Fruit fly (Drosophila melanogaster) whole organism, embryonic: ENCODE measurements around the gene CG1622.

Source experiments
- CG10147 ChIP-seq: fragments of 200-800 bp; sonication (Bioruptor generic); optimal IDR thresholded peaks from 2 replicates; lab custom pipeline; 2019; ENCODE audit warnings: missing biosample characterization, mild to moderate bottlenecking, missing genetic modification characterization, moderate library complexity
- CG10209 ChIP-seq: fragments of 200-800 bp; sonication (Bioruptor generic); optimal IDR thresholded peaks from 3 replicates; lab custom pipeline; 2017; ENCODE audit warnings: missing biosample characterization, mild to moderate bottlenecking, missing genetic modification characterization, missing genetic modification reagents
- CG13123 ChIP-seq: fragments of 200-800 bp; sonication (Bioruptor generic); optimal IDR thresholded peaks from 2 replicates; lab custom pipeline; 2016; ENCODE audit warnings: missing biosample characterization, missing genetic modification characterization
- CG13775 ChIP-seq: fragments of 200-800 bp; sonication (Bioruptor generic); optimal IDR thresholded peaks from 3 replicates; lab custom pipeline; 2017; ENCODE audit warnings: missing biosample characterization, mild to moderate bottlenecking, missing genetic modification characterization
- CG14014 ChIP-seq: fragments of 200-800 bp; sonication (Bioruptor generic); IDR thresholded peaks from 2 replicates; pipeline ENCODE4 v1.3.6; 2022; ENCODE audit warnings: missing biosample characterization, missing genetic modification characterization
- CG14050 ChIP-seq: fragments of 200-800 bp; sonication (Bioruptor generic); IDR thresholded peaks from 3 replicates; pipeline ENCODE4 v1.3.6; 2022; ENCODE audit warnings: missing biosample characterization, missing genetic modification characterization
- CG15011 ChIP-seq: fragments of 200-800 bp; sonication (Bioruptor generic); optimal IDR thresholded peaks from 3 replicates; lab custom pipeline; 2018; ENCODE audit warnings: missing biosample characterization, mild to moderate bottlenecking, missing genetic modification characterization
- CG16863 ChIP-seq: fragments of 200-800 bp; sonication (Bioruptor generic); optimal IDR thresholded peaks from 3 replicates; lab custom pipeline; 2016; ENCODE audit warnings: missing biosample characterization, missing genetic modification characterization
- CG17829 ChIP-seq: fragments of 200-800 bp; optimal IDR thresholded peaks from 2 replicates; lab custom pipeline; 2019; ENCODE audit warnings: missing biosample characterization, mild to moderate bottlenecking, missing genetic modification characterization, moderate library complexity
- CG17912 ChIP-seq: fragments of 200-800 bp; sonication (Bioruptor generic); optimal IDR thresholded peaks from 2 replicates; lab custom pipeline; 2018; ENCODE audit warnings: missing biosample characterization, mild to moderate bottlenecking, missing genetic modification characterization
- CG18011 ChIP-seq: fragments of 200-800 bp; sonication (Bioruptor generic); optimal IDR thresholded peaks from 2 replicates; lab custom pipeline; 2017; ENCODE audit warnings: missing biosample characterization, missing genetic modification characterization, mild to moderate bottlenecking, moderate library complexity, missing genotype
- CG2120 ChIP-seq: fragments of 200-800 bp; sonication (Bioruptor generic); optimal IDR thresholded peaks from 3 replicates; lab custom pipeline; 2016; ENCODE audit warnings: missing biosample characterization, missing genetic modification characterization
- CG34376 ChIP-seq: fragments of 200-800 bp; sonication (Bioruptor generic); optimal IDR thresholded peaks from 2 replicates; lab custom pipeline; 2018; ENCODE audit warnings: missing biosample characterization, mild to moderate bottlenecking, missing genetic modification characterization
- CG4328 ChIP-seq: fragments of 200-800 bp; sonication (Bioruptor generic); optimal IDR thresholded peaks from 3 replicates; lab custom pipeline; 2017; ENCODE audit warnings: missing biosample characterization, missing genetic modification reagents, missing genetic modification characterization
- CG4820 ChIP-seq: fragments of 200-800 bp; sonication (Bioruptor generic); optimal IDR thresholded peaks from 3 replicates; lab custom pipeline; 2016; ENCODE audit warnings: missing biosample characterization, missing genetic modification characterization
- CG4854 ChIP-seq: fragments of 200-800 bp; sonication (Bioruptor generic); optimal IDR thresholded peaks from 2 replicates; lab custom pipeline; 2016; ENCODE audit warnings: missing biosample characterization, missing genetic modification characterization, inconsistent platforms
- CG7357 ChIP-seq: fragments of 200-800 bp; sonication (Bioruptor generic); IDR thresholded peaks from 3 replicates; pipeline ENCODE4 v1.3.6; 2022; ENCODE audit warnings: missing biosample characterization, missing genetic modification characterization
- CG7556 ChIP-seq: fragments of 200-800 bp; sonication (Bioruptor generic); optimal IDR thresholded peaks from 2 replicates; lab custom pipeline; 2017; ENCODE audit warnings: missing biosample characterization, mild to moderate bottlenecking, missing genetic modification characterization
- CG8765 ChIP-seq: fragments of 200-800 bp; sonication (Bioruptor generic); IDR thresholded peaks from 2 replicates; pipeline ENCODE4 v1.3.6; 2022; ENCODE audit warnings: missing biosample characterization, missing genetic modification characterization
- CG8944 ChIP-seq: fragments of 200-800 bp; sonication (Bioruptor generic); optimal IDR thresholded peaks from 3 replicates; lab custom pipeline; 2016; ENCODE audit warnings: missing biosample characterization, missing genetic modification characterization
- CG9437 ChIP-seq: fragments of 200-800 bp; sonication (Bioruptor generic); optimal IDR thresholded peaks from 2 replicates; lab custom pipeline; 2018; ENCODE audit warnings: missing biosample characterization, mild to moderate bottlenecking, missing genetic modification characterization
- Camta ChIP-seq: fragments of 200-800 bp; sonication (Bioruptor generic); optimal IDR thresholded peaks from 2 replicates; lab custom pipeline; 2016; ENCODE audit warnings: missing biosample characterization, missing genetic modification characterization
- Deaf1 ChIP-seq: fragments of 200-800 bp; optimal IDR thresholded peaks from 3 replicates; lab custom pipeline; 2019; ENCODE audit warnings: missing biosample characterization, mild to moderate bottlenecking, missing genetic modification characterization, moderate library complexity
- Dip3 ChIP-seq: fragments of 200-800 bp; sonication (Bioruptor generic); optimal IDR thresholded peaks from 3 replicates; lab custom pipeline; 2016; ENCODE audit warnings: missing biosample characterization, missing genetic modification characterization
- Dll ChIP-seq: fragments of 200-800 bp; sonication (Bioruptor generic); IDR thresholded peaks from 4 replicates; pipeline ENCODE4 v1.3.6; 2022; ENCODE audit warnings: missing biosample characterization, missing genetic modification characterization; ENCODE audit not compliant: partially characterized antibody
- Fer1 ChIP-seq: fragments of 200-800 bp; sonication (Bioruptor generic); optimal IDR thresholded peaks from 2 replicates; lab custom pipeline; 2017; ENCODE audit warnings: missing biosample characterization, mild to moderate bottlenecking, missing genetic modification characterization
- Hand ChIP-seq: fragments of 200-800 bp; sonication (Bioruptor generic); optimal IDR thresholded peaks from 2 replicates; lab custom pipeline; 2017; ENCODE audit warnings: mild to moderate bottlenecking, missing biosample characterization, missing genetic modification reagents, missing genetic modification characterization
- HmgZ ChIP-seq: fragments of 200-800 bp; sonication (Bioruptor generic); optimal IDR thresholded peaks from 2 replicates; lab custom pipeline; 2018; ENCODE audit warnings: missing biosample characterization, mild to moderate bottlenecking, missing genetic modification characterization
- Lpt ChIP-seq: fragments of >200 bp; optimal IDR thresholded peaks from 2 replicates; lab custom pipeline; 2018; ENCODE audit warnings: missing biosample characterization, missing genetic modification characterization
- Mad ChIP-seq: fragments of 200-800 bp; sonication (Bioruptor generic); optimal IDR thresholded peaks from 2 replicates; lab custom pipeline; 2016; ENCODE audit warnings: missing biosample characterization, missing genetic modification characterization
- Max ChIP-seq: fragments of 200-800 bp; sonication (Bioruptor generic); optimal IDR thresholded peaks from 2 replicates; lab custom pipeline; 2016; ENCODE audit warnings: missing biosample characterization, mild to moderate bottlenecking, missing genetic modification characterization
- Mrtf ChIP-seq: fragments of 200-800 bp; sonication (Bioruptor generic); IDR thresholded peaks from 3 replicates; pipeline ENCODE4 v1.3.6; 2022; ENCODE audit warnings: missing biosample characterization, missing genetic modification characterization
- Ravus ChIP-seq: fragments of 200-800 bp; sonication (Bioruptor generic); IDR thresholded peaks from 2 replicates; pipeline ENCODE4 v1.3.6; 2022; ENCODE audit warnings: missing biosample characterization, missing genetic modification characterization
- Sin3A ChIP-seq: fragments of >200 bp; optimal IDR thresholded peaks from 2 replicates; lab custom pipeline; 2018
- Trl ChIP-seq, 3 experiments: fragments of >200 bp in 2 of 3; fragments of 200-800 bp in 1 of 3; sonication (Bioruptor generic) in 1 of 3; optimal IDR thresholded peaks; 2 replicates in 1 of 3; 3 replicates in 2 of 3; lab custom pipeline; 2016 to 2017; ENCODE audit warnings: missing biosample characterization in 1 of 3, missing genetic modification characterization in 1 of 3
- abd-A ChIP-seq: fragments of 200-800 bp; sonication (Bioruptor generic); optimal IDR thresholded peaks from 3 replicates; lab custom pipeline; 2019; ENCODE audit warnings: missing biosample characterization, mild to moderate bottlenecking, missing genetic modification characterization, moderate library complexity
- ac ChIP-seq: fragments of 200-800 bp; sonication (Bioruptor generic); optimal IDR thresholded peaks from 3 replicates; lab custom pipeline; 2017; ENCODE audit warnings: missing biosample characterization, mild to moderate bottlenecking, missing genetic modification characterization
- ase ChIP-seq: fragments of 200-800 bp; sonication (Bioruptor generic); IDR thresholded peaks from 3 replicates; pipeline ENCODE4 v1.3.6; 2022; ENCODE audit warnings: missing biosample characterization, missing genetic modification characterization
- cas ChIP-seq: fragments of 200-800 bp; sonication (Bioruptor generic); IDR thresholded peaks from 2 replicates; pipeline ENCODE4 v1.3.6; 2022; ENCODE audit warnings: missing biosample characterization, missing genetic modification characterization
- ems ChIP-seq: fragments of 200-800 bp; sonication (Bioruptor generic); optimal IDR thresholded peaks from 3 replicates; lab custom pipeline; 2016; ENCODE audit warnings: missing biosample characterization, missing genetic modification characterization
- fd64A ChIP-seq: fragments of 200-800 bp; sonication (Bioruptor generic); optimal IDR thresholded peaks from 3 replicates; lab custom pipeline; 2018; ENCODE audit warnings: missing biosample characterization, mild to moderate bottlenecking, missing genetic modification characterization
- ftz-f1 ChIP-seq: fragments of 200-800 bp; sonication (Bioruptor generic); optimal IDR thresholded peaks from 2 replicates; lab custom pipeline; 2016; ENCODE audit warnings: missing biosample characterization, missing genetic modification characterization
- gem ChIP-seq: fragments of 200-800 bp; sonication (Bioruptor generic); optimal IDR thresholded peaks from 2 replicates; lab custom pipeline; 2019; ENCODE audit warnings: missing biosample characterization, mild to moderate bottlenecking, missing genetic modification characterization, moderate library complexity
- grn ChIP-seq: fragments of 200-800 bp; sonication (Bioruptor generic); optimal IDR thresholded peaks from 3 replicates; lab custom pipeline; 2017; ENCODE audit warnings: missing biosample characterization, missing genetic modification characterization
- pb ChIP-seq: fragments of 200-800 bp; sonication (Bioruptor generic); optimal IDR thresholded peaks from 3 replicates; lab custom pipeline; 2016; ENCODE audit warnings: missing biosample characterization, missing genetic modification characterization
- peb ChIP-seq: fragments of 200-800 bp; sonication (Bioruptor generic); IDR thresholded peaks from 2 replicates; pipeline ENCODE4 v1.3.6; 2022; ENCODE audit warnings: missing biosample characterization, missing genetic modification characterization
- pros ChIP-seq: fragments of 200-800 bp; sonication (Bioruptor generic); optimal IDR thresholded peaks from 3 replicates; lab custom pipeline; 2019; ENCODE audit warnings: missing biosample characterization, mild to moderate bottlenecking, missing genetic modification characterization, moderate library complexity
- slp2 ChIP-seq: fragments of 200-800 bp; sonication (Bioruptor generic); optimal IDR thresholded peaks from 2 replicates; lab custom pipeline; 2016; ENCODE audit warnings: missing biosample characterization, missing genetic modification characterization
- sna ChIP-seq: fragments of 200-800 bp; sonication (Bioruptor generic); IDR thresholded peaks from 2 replicates; pipeline ENCODE4 v1.3.6; 2022; ENCODE audit warnings: missing biosample characterization, missing genetic modification characterization; ENCODE audit not compliant: partially characterized antibody
- sob ChIP-seq: fragments of 200-800 bp; sonication (Bioruptor generic); IDR thresholded peaks from 2 replicates; pipeline ENCODE4 v1.3.6; 2022; ENCODE audit warnings: missing biosample characterization, missing genetic modification characterization
- tup ChIP-seq: fragments of 200-800 bp; sonication (Bioruptor generic); optimal IDR thresholded peaks from 2 replicates; lab custom pipeline; 2016; ENCODE audit warnings: missing biosample characterization, mild to moderate bottlenecking, missing genetic modification characterization, moderate library complexity

The CG1622 gene

dm6 chrX:13281244-13281877 lies 15.5 kb upstream of the CG1622 start (continued):
- no peak for TF ChIP-seq Mrtf (GFP tag; lab: Robert Waterston, UW)
- no peak for TF ChIP-seq CG8944 (GFP tag; lab: Kevin White, UChicago)
- no peak for TF ChIP-seq CG18011 (GFP tag; lab: Kevin White, UChicago)
- TF ChIP-seq Lpt (GFP tag; lab: Kevin White, UChicago), result no peak
- TF ChIP-seq CG8765 (GFP tag; lab: Robert Waterston, UW), result no peak
- peak; percentile 16 for TF ChIP-seq fd64A (GFP tag; lab: Kevin White, UChicago)
- TF ChIP-seq CG10147 (GFP tag; lab: Kevin White, UChicago), result no peak
- TF ChIP-seq CG17829, result no peak
- TF ChIP-seq ems (GFP tag; lab: Kevin White, UChicago), result no peak
- no peak for TF ChIP-seq CG4328 (GFP tag; lab: Kevin White, UChicago)
- TF ChIP-seq CG10209 (GFP tag; lab: Kevin White, UChicago), result no peak
- no peak for TF ChIP-seq ase (GFP tag; lab: Robert Waterston, UW)
- peak; percentile 6 for TF ChIP-seq CG7556 (GFP tag; lab: Kevin White, UChicago)
- TF ChIP-seq Mad (GFP tag; lab: Kevin White, UChicago), result no peak
- no peak for TF ChIP-seq cas (GFP tag; lab: Robert Waterston, UW)
- TF ChIP-seq Hand (GFP tag; lab: Kevin White, UChicago), result no peak
- no peak for TF ChIP-seq grn (GFP tag; lab: Kevin White, UChicago)
- no peak for TF ChIP-seq CG16863 (GFP tag; lab: Kevin White, UChicago)
- TF ChIP-seq CG7357 (GFP tag; lab: Robert Waterston, UW), result no peak
- no peak for TF ChIP-seq CG4854
- no peak for TF ChIP-seq sob (GFP tag; lab: Robert Waterston, UW)
- TF ChIP-seq CG14014 (GFP tag; lab: Robert Waterston, UW), result no peak
- TF ChIP-seq Deaf1, result no peak
- TF ChIP-seq CG4820, result no peak
- no peak for TF ChIP-seq Ravus (GFP tag; lab: Robert Waterston, UW)
- TF ChIP-seq Sin3A (lab: Kevin White, UChicago), result no peak
- TF ChIP-seq Dll (GFP tag; lab: Robert Waterston, UW), result no peak
- TF ChIP-seq CG2120 (GFP tag; lab: Kevin White, UChicago), result no peak
- TF ChIP-seq peb, result no peak
- TF ChIP-seq Trl (optimal IDR thresholded peaks at IDR 0.05; lab: Kevin White, UChicago), result no peak
- no peak for TF ChIP-seq Trl (GFP tag; optimal IDR thresholded peaks at IDR 0.05; lab: Kevin White, UChicago)
- peak; percentile 17 for TF ChIP-seq gem (tag; lab: Kevin White, UChicago)
- TF ChIP-seq ac (GFP tag; lab: Kevin White, UChicago), result no peak
- no peak for TF ChIP-seq tup (GFP tag; lab: Kevin White, UChicago)
- TF ChIP-seq abd-A (tag; lab: Kevin White, UChicago), result no peak
- no peak for TF ChIP-seq HmgZ (tag; lab: Kevin White, UChicago)
- no peak for TF ChIP-seq sna (GFP tag; lab: Robert Waterston, UW)
- peak; percentile 16 for TF ChIP-seq CG34376 (GFP tag; lab: Kevin White, UChicago)
- no peak for TF ChIP-seq CG15011 (GFP tag; lab: Kevin White, UChicago)
- no peak for TF ChIP-seq pros (GFP tag; lab: Kevin White, UChicago)
- no peak for TF ChIP-seq CG9437 (GFP tag; lab: Kevin White, UChicago)
- no peak for TF ChIP-seq ftz-f1
- peak; percentile 16 for TF ChIP-seq Fer1 (GFP tag; lab: Kevin White, UChicago)
- TF ChIP-seq pb (GFP tag; lab: Kevin White, UChicago), result no peak
- TF ChIP-seq CG13123 (GFP tag; lab: Kevin White, UChicago), result no peak
- TF ChIP-seq Max (GFP tag; lab: Kevin White, UChicago), result no peak
- no peak for TF ChIP-seq CG17912 (GFP tag; lab: Kevin White, UChicago)
- TF ChIP-seq Camta, result no peak
- TF ChIP-seq slp2 (GFP tag; lab: Kevin White, UChicago), result no peak
- TF ChIP-seq CG13775 (GFP tag; lab: Kevin White, UChicago), result no peak
- TF ChIP-seq Dip3 (GFP tag; lab: Kevin White, UChicago), result no peak
- no peak for TF ChIP-seq CG14050 (GFP tag; lab: Robert Waterston, UW)
